Worm (Caenorhabditis elegans): ENCODE data around the gene F56F10.1.

- TF ChIP-seq him-1 (tag; optimal IDR thresholded peaks at IDR 0.05) (no peak), dao-5 (tag; optimal IDR thresholded peaks at IDR 0.05) (no peak)
These were observed 4.5 kb downstream of the F56F10.1 start, which contains the start of gene ZC13.1 for ce11 chrX:876935-877334.
